Worm (Caenorhabditis elegans) whole organism, young adult: Measurements from ENCODE around the gene athp-1.

Experiments used
- K12H6.12 ChIP-seq: fragments of 200-800 bp; sonication (Bioruptor generic); optimal IDR thresholded peaks from 2 replicates; lab custom pipeline; 2018; ENCODE audit warnings: mild to moderate bottlenecking, missing genetic modification characterization, missing compliant biosample characterization
- aptf-2 ChIP-seq: fragments of 200-800 bp; sonication (Bioruptor generic); conservative IDR thresholded peaks from 2 replicates; pipeline ENCODE4 v1.3.6; 2022; ENCODE audit warnings: missing genetic modification reagents, missing genetic modification characterization, missing compliant biosample characterization
- attf-5 ChIP-seq: fragments of 200-800 bp; sonication (Bioruptor generic); optimal IDR thresholded peaks from 2 replicates; lab custom pipeline; 2018; ENCODE audit warnings: mild to moderate bottlenecking, missing genetic modification characterization, missing compliant biosample characterization
- egl-18 ChIP-seq: fragments of 200-800 bp; sonication (Bioruptor generic); IDR thresholded peaks from 2 replicates; pipeline ENCODE4 v1.3.6; 2022; ENCODE audit warnings: missing genetic modification reagents, missing genetic modification characterization, missing compliant biosample characterization
- lin-54 ChIP-seq: fragments of 200-800 bp; sonication (Bioruptor generic); optimal IDR thresholded peaks from 2 replicates; lab custom pipeline; 2018; ENCODE audit warnings: mild to moderate bottlenecking, missing genetic modification characterization, missing compliant biosample characterization
- nfya-2 ChIP-seq: fragments of 200-800 bp; sonication (Bioruptor generic); IDR thresholded peaks from 2 replicates; pipeline ENCODE4 v1.3.6; 2022; ENCODE audit warnings: missing genetic modification reagents, missing genetic modification characterization, missing compliant biosample characterization
- nhr-179 ChIP-seq: sonication (generic microtip); optimal IDR thresholded peaks from 2 replicates; lab custom pipeline; 2016; ENCODE audit warnings: mild to moderate bottlenecking, missing genetic modification characterization, missing compliant biosample characterization
- tlf-1 ChIP-seq: fragments of 200-800 bp; sonication (Bioruptor generic); optimal IDR thresholded peaks from 2 replicates; lab custom pipeline; 2018; ENCODE audit warnings: mild to moderate bottlenecking, missing genetic modification characterization, missing compliant biosample characterization
- unc-62 ChIP-seq: fragments of 150-350 bp; optimal IDR thresholded peaks from 2 replicates; lab custom pipeline; 2014; ENCODE audit warnings: missing biosample characterization, missing genetic modification reagents, missing genetic modification characterization
- ztf-3 ChIP-seq: fragments of 200-800 bp; sonication (Bioruptor generic); optimal IDR thresholded peaks from 2 replicates; lab custom pipeline; 2018; ENCODE audit warnings: mild to moderate bottlenecking, missing genetic modification characterization, missing compliant biosample characterization

DNA sequence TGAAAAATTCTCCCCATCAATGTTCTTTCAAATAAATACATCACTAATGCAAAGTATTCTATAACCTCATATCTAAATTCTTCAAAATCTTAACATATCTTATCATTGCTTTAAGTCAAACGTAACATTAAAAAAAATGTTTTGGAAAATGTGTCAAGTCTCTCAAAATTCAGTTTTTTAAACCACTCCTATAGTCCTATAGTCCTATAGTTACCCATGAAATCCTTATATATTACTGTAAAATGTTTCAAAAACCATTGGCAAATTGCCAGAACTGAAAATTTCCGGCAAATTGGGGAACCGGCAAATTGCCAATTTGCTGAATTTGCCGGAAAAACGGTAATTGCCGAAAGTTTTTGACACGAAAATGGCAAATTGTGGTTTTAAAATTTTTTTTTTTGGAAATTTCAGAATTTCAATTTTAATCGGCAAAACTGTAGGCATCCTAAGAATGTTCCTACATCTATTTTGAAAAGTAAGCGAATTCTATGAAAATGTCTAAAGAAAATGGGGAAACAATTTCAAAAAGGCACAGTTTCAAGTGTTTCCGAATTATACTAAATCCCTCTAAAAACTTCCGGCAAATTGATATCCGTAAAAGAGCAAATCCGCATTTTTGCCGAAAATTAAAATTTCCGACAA, 22.9 kb downstream of the athp-1 start:
- TF ChIP-seq nfya-2 (GFP tag; lab: Robert Waterston, UW) (no peak), unc-62 (GFP tag; lab: Kevin White, UChicago) (no peak), aptf-2 (no peak), nhr-179 (tag; lab: Kevin White, UChicago) (no peak), egl-18 (GFP tag; lab: Robert Waterston, UW) (no peak), K12H6.12 (no peak), tlf-1 (GFP tag; lab: Kevin White, UChicago) (no peak), lin-54 (no peak), attf-5 (no peak), ztf-3 (GFP tag; lab: Kevin White, UChicago) (no peak)
